Fruit fly (Drosophila melanogaster): ENCODE measurements around the gene CG2865.

CG2865 gene

dm6 chrX:2303771-2304513 lies 10.7 kb upstream of the CG2865 start (continued):
- TF ChIP-seq brk (GFP tag; optimal IDR thresholded peaks at IDR 0.05) (peak; percentile 14), tai (GFP tag; optimal IDR thresholded peaks at IDR 0.05) (peak; percentile 41), Hr83 (GFP tag; optimal IDR thresholded peaks at IDR 0.05; ENCODE audit: poor library complexity, severe bottlenecking) (no peak), CG32264 (GFP tag; optimal IDR thresholded peaks at IDR 0.05) (peak; percentile 71), Jra (GFP tag; optimal IDR thresholded peaks at IDR 0.05) (peak; percentile 80), Mio (GFP tag; optimal IDR thresholded peaks at IDR 0.05) (no peak), GATAd (GFP tag; optimal IDR thresholded peaks at IDR 0.05) (no peak), Myc (optimal IDR thresholded peaks at IDR 0.05) (no peak), fru (GFP tag; optimal IDR thresholded peaks at IDR 0.05) (peak; percentile 92), Hr78 (GFP tag; optimal IDR thresholded peaks at IDR 0.05) (no peak), OdsH (GFP tag; optimal IDR thresholded peaks at IDR 0.05) (peak; percentile 83), dmrt93B (GFP tag; optimal IDR thresholded peaks at IDR 0.05) (peak; percentile 68), usp (GFP tag; optimal IDR thresholded peaks at IDR 0.05) (no peak)

dm6 chrX:2302875-2303274 lies 9.7 kb upstream of the CG2865 start:
- TF ChIP-seq psq (GFP tag; optimal IDR thresholded peaks at IDR 0.05) (no peak), Hr83 (GFP tag; optimal IDR thresholded peaks at IDR 0.05; ENCODE audit: poor library complexity, severe bottlenecking) (peak; percentile 29), usp (GFP tag; optimal IDR thresholded peaks at IDR 0.05) (no peak), Hnf4 (GFP tag; optimal IDR thresholded peaks at IDR 0.05) (peak; percentile 10), dl (GFP tag; optimal IDR thresholded peaks at IDR 0.05; ENCODE audit: insufficient read depth in 1 of 2, partially characterized antibody in 2 of 2) (no peak), Jra (GFP tag; optimal IDR thresholded peaks at IDR 0.05) (no peak), Dif (GFP tag; optimal IDR thresholded peaks at IDR 0.05; ENCODE audit: partially characterized antibody) (no peak), dmrt93B (GFP tag; optimal IDR thresholded peaks at IDR 0.05) (no peak), Rel (GFP tag; optimal IDR thresholded peaks at IDR 0.05) (no peak), Rel (tag; optimal IDR thresholded peaks at IDR 0.05) (peak; percentile 10), sage (GFP tag; optimal IDR thresholded peaks at IDR 0.05) (no peak), h (GFP tag; optimal IDR thresholded peaks at IDR 0.05) (peak; percentile 26)

dm6 chrX:2301613-2302522 lies 8.7 kb upstream of the CG2865 start:
- peak; percentile 79 for TF ChIP-seq fru (GFP tag; optimal IDR thresholded peaks at IDR 0.05)
- peak; percentile 24 for TF ChIP-seq Hnf4 (GFP tag; optimal IDR thresholded peaks at IDR 0.05)
- peak; percentile 65 for TF ChIP-seq h (GFP tag; optimal IDR thresholded peaks at IDR 0.05)
- peak in 1 of 2 experiments; percentile 13 for TF ChIP-seq dl (GFP tag; optimal IDR thresholded peaks at IDR 0.05; ENCODE audit: insufficient read depth in 1 of 2, partially characterized antibody in 2 of 2)
- peak; percentile 59 for TF ChIP-seq OdsH (GFP tag; optimal IDR thresholded peaks at IDR 0.05)
- no peak for TF ChIP-seq brk (GFP tag; optimal IDR thresholded peaks at IDR 0.05)
- TF ChIP-seq CrebA (GFP tag; optimal IDR thresholded peaks at IDR 0.05; ENCODE audit: borderline replicate concordance): peak; percentile 30
- TF ChIP-seq pan (optimal IDR thresholded peaks at IDR 0.05): no peak
- TF ChIP-seq CG9705 (GFP tag; optimal IDR thresholded peaks at IDR 0.05): peak; percentile 31
- TF ChIP-seq Abd-B (GFP tag; optimal IDR thresholded peaks at IDR 0.05): no peak
- peak; percentile 68 for TF ChIP-seq ey (GFP tag; optimal IDR thresholded peaks at IDR 0.05)
- TF ChIP-seq usp (GFP tag; optimal IDR thresholded peaks at IDR 0.05): no peak
- no peak for TF ChIP-seq Hr83 (GFP tag; optimal IDR thresholded peaks at IDR 0.05; ENCODE audit: poor library complexity, severe bottlenecking)
- TF ChIP-seq Vsx2 (GFP tag; optimal IDR thresholded peaks at IDR 0.05; ENCODE audit: partially characterized antibody): no peak
- TF ChIP-seq Sp1 (GFP tag; optimal IDR thresholded peaks at IDR 0.05): peak; percentile 63
- peak; percentile 72 for TF ChIP-seq HLH106 (tag; optimal IDR thresholded peaks at IDR 0.05)
- no peak for TF ChIP-seq GATAd (GFP tag; optimal IDR thresholded peaks at IDR 0.05)
- peak; percentile 70 for TF ChIP-seq dmrt93B (GFP tag; optimal IDR thresholded peaks at IDR 0.05)
- peak; percentile 62 for TF ChIP-seq psq (GFP tag; optimal IDR thresholded peaks at IDR 0.05)
- no peak for TF ChIP-seq Hr78 (GFP tag; optimal IDR thresholded peaks at IDR 0.05)
- TF ChIP-seq Jra (GFP tag; optimal IDR thresholded peaks at IDR 0.05): peak; percentile 21
- TF ChIP-seq Rel (GFP tag; optimal IDR thresholded peaks at IDR 0.05): no peak
- TF ChIP-seq Rel (tag; optimal IDR thresholded peaks at IDR 0.05): peak; percentile 95
- peak; percentile 39 for TF ChIP-seq woc (GFP tag; optimal IDR thresholded peaks at IDR 0.05)
- TF ChIP-seq N (GFP tag; optimal IDR thresholded peaks at IDR 0.05): no peak
- TF ChIP-seq CG32264 (GFP tag; optimal IDR thresholded peaks at IDR 0.05): peak; percentile 59
- TF ChIP-seq rgr (GFP tag; optimal IDR thresholded peaks at IDR 0.05): peak; percentile 72
- peak; percentile 16 to 79 for TF ChIP-seq foxo (GFP tag; optimal IDR thresholded peaks at IDR 0.05)
- peak; percentile 66 for TF ChIP-seq br (GFP tag; optimal IDR thresholded peaks at IDR 0.05)
- TF ChIP-seq sv (GFP tag; optimal IDR thresholded peaks at IDR 0.05): peak; percentile 62

All from whole organism, wandering third instar larva.